Worm (Caenorhabditis elegans) whole organism, L4/young adult: ENCODE measurements around the gene F08C6.5.

Experiments
- W03F9.2 ChIP-seq: fragments of 150-350 bp; optimal IDR thresholded peaks from 2 replicates; lab custom pipeline; 2014; ENCODE audit warnings: missing biosample characterization, missing genetic modification characterization
- him-1 ChIP-seq: sonication (generic microtip); optimal IDR thresholded peaks from 2 replicates; lab custom pipeline; 2016; ENCODE audit warnings: missing genotype, missing genetic modification reagents, missing genetic modification characterization, missing compliant biosample characterization

DNA sequence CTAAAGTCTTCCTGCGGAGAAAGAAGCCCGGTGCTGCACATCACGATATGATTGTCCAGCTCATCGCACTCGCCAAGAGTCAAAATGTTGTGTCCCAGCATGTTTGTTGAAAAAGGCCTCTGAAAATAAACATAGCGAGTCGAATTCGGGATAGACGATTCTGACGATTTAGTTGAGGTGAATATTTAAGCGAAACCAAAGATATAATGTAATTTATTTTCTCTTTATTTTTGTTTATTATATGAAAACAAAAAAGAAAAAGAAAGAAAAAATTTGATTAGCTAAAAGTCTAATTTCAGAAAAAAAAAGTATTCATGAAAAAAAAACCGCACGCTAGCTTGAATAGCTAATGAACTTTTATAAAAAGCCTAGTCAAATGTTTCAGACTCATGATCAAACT is 26.6 kb upstream of the F08C6.5 start, which contains the start of gene ceh-14:
- no peak for TF ChIP-seq him-1 (tag; lab: Kevin White, UChicago)
- TF ChIP-seq W03F9.2: no peak
